Worm (Caenorhabditis elegans) whole organism, mixed stage, embryonic: Measurements from ENCODE around the gene C56A3.8.

Experiments
- M03D4.4 ChIP-seq: sonication (generic microtip); optimal IDR thresholded peaks from 2 replicates; lab custom pipeline; 2017; ENCODE audit warnings: mild to moderate bottlenecking, missing genetic modification characterization, missing compliant biosample characterization
- cnd-1 ChIP-seq: fragments of 200-800 bp; sonication (Bioruptor generic); optimal IDR thresholded peaks from 2 replicates; lab custom pipeline; 2018; ENCODE audit warnings: mild to moderate bottlenecking, missing genetic modification characterization, missing compliant biosample characterization
- elt-1 ChIP-seq: sonication (generic microtip); optimal IDR thresholded peaks from 2 replicates; lab custom pipeline; 2017; ENCODE audit warnings: missing genetic modification characterization, mild to moderate bottlenecking, missing compliant biosample characterization, antibody characterized with exemption, moderate library complexity, borderline replicate concordance; ENCODE audit not compliant: insufficient read depth
- nhr-237 ChIP-seq: fragments of 150-350 bp; optimal IDR thresholded peaks from 2 replicates; lab custom pipeline; 2014; ENCODE audit warnings: missing biosample characterization, missing genetic modification characterization
- pha-4 ChIP-seq: fragments of 150-350 bp; optimal IDR thresholded peaks from 2 replicates; lab custom pipeline; 2018; ENCODE audit warnings: missing biosample characterization, missing genetic modification reagents, missing genetic modification characterization
- snpc-4 ChIP-seq: fragments of 150-350 bp; optimal IDR thresholded peaks from 2 replicates; lab custom pipeline; 2014; ENCODE audit warnings: missing biosample characterization, missing genetic modification characterization
- unc-39 ChIP-seq: fragments of 150-350 bp; optimal IDR thresholded peaks from 2 replicates; lab custom pipeline; 2014; ENCODE audit warnings: missing biosample characterization, missing genetic modification characterization
- zip-8 ChIP-seq: fragments of 150-350 bp; optimal IDR thresholded peaks from 2 replicates; lab custom pipeline; 2014; ENCODE audit warnings: missing biosample characterization, missing genetic modification characterization

DNA sequence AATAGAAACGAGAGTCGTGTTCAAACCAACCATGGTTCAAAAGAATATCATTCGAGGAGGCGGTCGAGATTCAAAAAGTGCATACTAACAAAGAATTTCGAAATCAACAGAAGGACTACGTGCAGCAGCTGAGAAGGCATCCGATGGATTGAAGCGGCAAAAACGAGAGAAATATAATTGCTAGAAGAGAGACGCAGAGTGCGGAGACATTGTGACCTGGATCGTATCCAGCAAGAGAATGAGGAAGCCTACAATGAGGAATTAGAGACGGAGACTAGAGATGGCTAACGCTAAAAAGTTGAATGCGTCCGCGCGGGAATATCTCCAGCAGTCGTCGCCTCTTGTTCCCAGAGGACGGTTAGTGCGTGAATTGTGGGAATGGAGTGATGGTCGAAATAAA lies 49.7 kb downstream of the C56A3.8 start:
- no peak for TF ChIP-seq elt-1 (tag; lab: Kevin White, UChicago)
- no peak for TF ChIP-seq snpc-4 (tag; lab: Kevin White, UChicago)
- no peak for TF ChIP-seq cnd-1 (tag; lab: Kevin White, UChicago)
- TF ChIP-seq unc-39 (tag; lab: Kevin White, UChicago) = no peak
- no peak for TF ChIP-seq M03D4.4 (tag; lab: Kevin White, UChicago)
- no peak for TF ChIP-seq nhr-237 (tag; lab: Kevin White, UChicago)
- TF ChIP-seq pha-4 (tag; lab: Kevin White, UChicago) = no peak
- no peak for TF ChIP-seq zip-8 (tag; lab: Kevin White, UChicago)
